Worm (Caenorhabditis elegans): ENCODE data around the gene prx-3.

The prx-3 gene

DNA sequence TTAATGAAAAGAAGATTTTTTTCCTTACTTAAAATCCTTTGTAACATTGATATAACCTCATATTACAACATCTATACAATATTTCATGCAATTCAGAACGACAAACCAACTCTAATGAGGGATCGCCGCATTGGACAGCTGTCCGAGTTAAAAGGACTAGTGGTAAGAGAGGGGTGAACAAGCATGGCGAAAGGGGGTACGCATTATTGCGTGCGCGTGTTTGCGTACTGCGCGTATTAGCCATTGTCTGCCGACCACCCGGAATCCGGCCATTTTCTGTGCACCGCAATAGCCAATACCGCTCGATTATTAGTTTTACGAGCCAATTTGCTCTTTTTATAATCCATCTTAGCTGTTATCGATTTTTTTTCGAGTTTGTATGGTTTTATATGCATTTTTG, 15.2 kb downstream of the prx-3 start, which contains the start of gene C15H9.4:
Gene C15H9.4, plus strand, starts transcription at position 93 of the 400 bp plus-strand sequence.
- no peak for TF ChIP-seq ceh-13 (GFP tag; optimal IDR thresholded peaks at IDR 0.05)
- TF ChIP-seq hmg-4 (GFP tag; optimal IDR thresholded peaks at IDR 0.05) = peak; percentile 81
- no peak for TF ChIP-seq ets-7 (tag; optimal IDR thresholded peaks at IDR 0.05)
- TF ChIP-seq B0310.2 (tag; optimal IDR thresholded peaks at IDR 0.05) = no peak
- no peak for TF ChIP-seq tbx-37 (GFP tag; conservative IDR thresholded peaks at IDR 0.05)
- no peak for TF ChIP-seq hnd-1 (tag; optimal IDR thresholded peaks at IDR 0.05)
- TF ChIP-seq pes-1 (GFP tag; IDR thresholded peaks at IDR 0.05) = 0 out of 2 replicates have a peak, but pooled peaks have one; percentile 49
- no peak for TF ChIP-seq ama-1 (optimal IDR thresholded peaks at IDR 0.05)
- TF ChIP-seq scrt-1 (GFP tag; IDR thresholded peaks at IDR 0.05) = peak; percentile 70; the same call in 1 of the 2 replicates
- TF ChIP-seq flt-1 (GFP tag; IDR thresholded peaks at IDR 0.05) = peak; percentile 54
- TF ChIP-seq tra-4 (tag; optimal IDR thresholded peaks at IDR 0.05) = no peak
- TF ChIP-seq F13C5.2 (tag; optimal IDR thresholded peaks at IDR 0.05) = peak; percentile 72
- peak; percentile 69; the same call in 1 of the 2 replicates for TF ChIP-seq sea-1 (GFP tag; conservative IDR thresholded peaks at IDR 0.05)
- no peak for TF ChIP-seq aly-1 (tag; optimal IDR thresholded peaks at IDR 0.05)
- no peak for TF ChIP-seq hmbx-1 (tag; optimal IDR thresholded peaks at IDR 0.05)
- TF ChIP-seq ceh-36 (tag; optimal IDR thresholded peaks at IDR 0.05) = peak; percentile 20
- TF ChIP-seq tbx-11 (GFP tag; IDR thresholded peaks at IDR 0.05) = no peak

DNA sequence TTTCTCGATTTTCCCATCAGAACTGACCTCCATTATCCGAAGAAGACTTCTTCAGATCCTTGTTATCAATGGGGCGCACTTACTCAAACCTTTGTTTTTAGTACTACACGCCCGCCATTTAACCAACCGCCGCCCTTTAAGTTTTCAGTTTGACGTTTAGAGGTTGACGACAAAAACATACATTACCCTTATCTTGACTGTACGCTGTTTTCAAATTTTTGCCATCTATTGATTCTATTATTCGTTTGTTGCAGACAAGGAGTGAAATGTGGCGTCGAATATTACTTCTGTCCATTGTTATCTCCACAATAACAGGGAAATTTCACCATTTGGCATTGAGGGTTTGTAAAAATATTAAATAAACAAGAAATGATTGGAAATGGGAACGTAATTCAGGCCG, 19.7 kb downstream of the prx-3 start, which contains the start of gene C15H9.5:
Gene C15H9.5, plus strand, starts transcription at position 255 of the 400 bp plus-strand sequence.
- TF ChIP-seq tbx-37 (GFP tag; conservative IDR thresholded peaks at IDR 0.05) = no peak
- no peak for TF ChIP-seq ceh-36 (tag; optimal IDR thresholded peaks at IDR 0.05)
- no peak for TF ChIP-seq pes-1 (GFP tag; IDR thresholded peaks at IDR 0.05)
- no peak for TF ChIP-seq scrt-1 (GFP tag; IDR thresholded peaks at IDR 0.05)
- no peak for TF ChIP-seq F13C5.2 (tag; optimal IDR thresholded peaks at IDR 0.05)
- TF ChIP-seq tra-4 (tag; optimal IDR thresholded peaks at IDR 0.05) = no peak
- no peak for TF ChIP-seq sea-1 (GFP tag; conservative IDR thresholded peaks at IDR 0.05)
- no peak for TF ChIP-seq flt-1 (GFP tag; IDR thresholded peaks at IDR 0.05)

DNA sequence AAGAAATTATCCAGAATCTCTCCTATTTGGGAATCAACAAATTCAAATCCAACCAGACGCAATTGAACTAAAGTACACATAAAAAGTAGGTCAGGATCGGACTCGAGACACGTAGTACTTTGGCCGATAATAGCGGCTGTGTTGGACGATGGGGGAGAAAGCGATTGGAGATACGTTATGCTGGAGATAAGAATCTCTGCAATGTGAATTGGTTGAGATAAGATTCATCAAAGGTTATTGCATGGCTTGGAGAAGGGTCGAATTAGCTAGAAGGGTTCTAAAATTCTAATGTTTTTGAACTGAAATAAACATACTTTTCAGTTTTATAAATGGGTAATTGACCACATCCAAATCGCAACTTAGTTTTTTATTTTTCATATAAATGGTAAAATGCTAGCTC, 20.2 kb downstream of the prx-3 start:
- no peak for TF ChIP-seq hmbx-1 (tag; optimal IDR thresholded peaks at IDR 0.05)
- no peak for TF ChIP-seq flt-1 (GFP tag; IDR thresholded peaks at IDR 0.05)
- TF ChIP-seq pes-1 (GFP tag; IDR thresholded peaks at IDR 0.05) = no peak
- no peak for TF ChIP-seq ets-7 (tag; optimal IDR thresholded peaks at IDR 0.05)
- no peak for TF ChIP-seq F13C5.2 (tag; optimal IDR thresholded peaks at IDR 0.05)
- no peak for TF ChIP-seq hnd-1 (tag; optimal IDR thresholded peaks at IDR 0.05)
- no peak for TF ChIP-seq tbx-37 (GFP tag; conservative IDR thresholded peaks at IDR 0.05)
- TF ChIP-seq aly-1 (tag; optimal IDR thresholded peaks at IDR 0.05) = no peak
- no peak for TF ChIP-seq hmg-4 (GFP tag; optimal IDR thresholded peaks at IDR 0.05)
- TF ChIP-seq tbx-11 (GFP tag; IDR thresholded peaks at IDR 0.05) = no peak
- no peak for TF ChIP-seq sea-1 (GFP tag; conservative IDR thresholded peaks at IDR 0.05)
- no peak for TF ChIP-seq ceh-36 (tag; optimal IDR thresholded peaks at IDR 0.05)
- no peak for TF ChIP-seq tra-4 (tag; optimal IDR thresholded peaks at IDR 0.05)
- no peak for TF ChIP-seq ama-1 (optimal IDR thresholded peaks at IDR 0.05)
- no peak for TF ChIP-seq B0310.2 (tag; optimal IDR thresholded peaks at IDR 0.05)
- no peak for TF ChIP-seq scrt-1 (GFP tag; IDR thresholded peaks at IDR 0.05)
- no peak for TF ChIP-seq ceh-13 (GFP tag; optimal IDR thresholded peaks at IDR 0.05)

ce11 chrX:6091967-6092366, 20.8 kb downstream of the prx-3 start, which contains the start of gene hsp-3:
Gene hsp-3 (minus strand): TSS chrX:6092124.
- TF ChIP-seq B0310.2 (tag; optimal IDR thresholded peaks at IDR 0.05) (peak; percentile 49), flt-1 (GFP tag; IDR thresholded peaks at IDR 0.05) (0 out of 2 replicates have a peak, but pooled peaks have one; percentile 36), tra-4 (tag; optimal IDR thresholded peaks at IDR 0.05) (peak; percentile 39), aly-1 (tag; optimal IDR thresholded peaks at IDR 0.05) (peak; percentile 55), tbx-37 (GFP tag; conservative IDR thresholded peaks at IDR 0.05) (peak; percentile 47), pes-1 (GFP tag; IDR thresholded peaks at IDR 0.05) (no peak), scrt-1 (GFP tag; IDR thresholded peaks at IDR 0.05) (no peak), sea-1 (GFP tag; conservative IDR thresholded peaks at IDR 0.05) (0 out of 2 replicates have a peak, but pooled peaks have one; percentile 69), ceh-36 (tag; optimal IDR thresholded peaks at IDR 0.05) (no peak), ceh-13 (GFP tag; optimal IDR thresholded peaks at IDR 0.05) (no peak), ets-7 (tag; optimal IDR thresholded peaks at IDR 0.05) (peak; percentile 5), F13C5.2 (tag; optimal IDR thresholded peaks at IDR 0.05) (peak; percentile 74), hnd-1 (tag; optimal IDR thresholded peaks at IDR 0.05) (no peak), hmbx-1 (tag; optimal IDR thresholded peaks at IDR 0.05) (no peak), hmg-4 (GFP tag; optimal IDR thresholded peaks at IDR 0.05) (peak; percentile 48), tbx-11 (GFP tag; IDR thresholded peaks at IDR 0.05) (peak; percentile 51; the same call in 1 of the 2 replicates)

DNA sequence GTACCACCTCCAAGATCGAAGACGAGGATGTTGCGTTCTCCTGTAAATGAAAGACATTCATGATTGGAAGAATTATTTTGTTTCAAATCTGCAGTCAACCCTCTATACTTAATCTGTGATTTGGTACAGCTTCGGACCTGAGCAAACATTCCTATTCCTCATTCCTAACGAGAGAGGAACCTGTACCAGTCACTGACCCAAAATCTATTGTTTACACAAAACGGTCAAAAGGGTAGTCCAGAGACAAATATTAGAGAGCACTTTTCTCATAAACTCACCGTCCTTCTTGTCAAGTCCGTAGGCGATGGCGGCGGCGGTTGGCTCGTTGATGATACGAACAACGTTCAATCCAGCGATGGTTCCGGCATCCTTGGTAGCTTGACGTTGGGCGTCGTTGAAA, 21.9 kb downstream of the prx-3 start:
- no peak for TF ChIP-seq aly-1 (tag; optimal IDR thresholded peaks at IDR 0.05)
- no peak for TF ChIP-seq ama-1 (optimal IDR thresholded peaks at IDR 0.05)
- no peak for TF ChIP-seq F13C5.2 (tag; optimal IDR thresholded peaks at IDR 0.05)
- no peak for TF ChIP-seq ets-7 (tag; optimal IDR thresholded peaks at IDR 0.05)
- no peak for TF ChIP-seq hmg-4 (GFP tag; optimal IDR thresholded peaks at IDR 0.05)
- no peak for TF ChIP-seq scrt-1 (GFP tag; IDR thresholded peaks at IDR 0.05)
- TF ChIP-seq hmbx-1 (tag; optimal IDR thresholded peaks at IDR 0.05) = no peak
- TF ChIP-seq ceh-13 (GFP tag; optimal IDR thresholded peaks at IDR 0.05) = no peak
- no peak for TF ChIP-seq sea-1 (GFP tag; conservative IDR thresholded peaks at IDR 0.05)
- no peak for TF ChIP-seq tbx-11 (GFP tag; IDR thresholded peaks at IDR 0.05)

- TF ChIP-seq ceh-13 (GFP tag; optimal IDR thresholded peaks at IDR 0.05) (no peak), F13C5.2 (tag; optimal IDR thresholded peaks at IDR 0.05) (no peak), hnd-1 (tag; optimal IDR thresholded peaks at IDR 0.05) (no peak), tbx-37 (GFP tag; conservative IDR thresholded peaks at IDR 0.05) (no peak), hmbx-1 (tag; optimal IDR thresholded peaks at IDR 0.05) (no peak), ets-7 (tag; optimal IDR thresholded peaks at IDR 0.05) (no peak), scrt-1 (GFP tag; IDR thresholded peaks at IDR 0.05) (no peak), tra-4 (tag; optimal IDR thresholded peaks at IDR 0.05) (no peak), sea-1 (GFP tag; conservative IDR thresholded peaks at IDR 0.05) (no peak), ceh-36 (tag; optimal IDR thresholded peaks at IDR 0.05) (no peak), aly-1 (tag; optimal IDR thresholded peaks at IDR 0.05) (no peak), B0310.2 (tag; optimal IDR thresholded peaks at IDR 0.05) (no peak), pes-1 (GFP tag; IDR thresholded peaks at IDR 0.05) (no peak), flt-1 (GFP tag; IDR thresholded peaks at IDR 0.05) (no peak), hmg-4 (GFP tag; optimal IDR thresholded peaks at IDR 0.05) (no peak), tbx-11 (GFP tag; IDR thresholded peaks at IDR 0.05) (no peak), ama-1 (optimal IDR thresholded peaks at IDR 0.05) (no peak)
These were observed 24.0 kb downstream of the prx-3 start for ce11 chrX:6088718-6089117.

Data from whole organism, early embryonic.